Fruit fly (Drosophila melanogaster): ENCODE results near the gene Acyp.

Acyp gene

DNA sequence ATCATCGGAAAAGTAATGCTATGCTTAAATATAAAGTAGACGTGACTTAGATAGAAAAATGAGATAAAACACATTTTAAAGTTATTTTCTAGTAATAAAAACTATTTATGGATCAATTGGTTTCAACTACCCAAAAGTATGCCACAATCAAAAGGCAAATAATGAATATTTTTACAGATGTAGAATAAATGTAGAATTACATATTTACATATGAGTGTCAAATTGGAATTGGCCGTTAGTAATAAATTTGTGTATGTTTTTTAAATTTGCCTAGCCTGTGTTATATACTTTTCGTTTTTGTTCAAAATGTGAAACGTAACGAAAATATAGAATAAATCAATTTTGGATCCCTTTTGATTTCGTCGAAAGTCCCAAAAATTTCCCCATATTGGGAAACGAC, at the start of gene Acyp:
TSS of gene Acyp (plus strand) at position 301 of the 400 bp plus-strand sequence.
- no peak for TF ChIP-seq Pif1A (GFP tag; optimal IDR thresholded peaks at IDR 0.05)
- TF ChIP-seq CG8301 (tag; optimal IDR thresholded peaks at IDR 0.05): no peak
- TF ChIP-seq CG9948 (tag; optimal IDR thresholded peaks at IDR 0.05): no peak
- TF ChIP-seq fd96Ca (GFP tag; IDR thresholded peaks at IDR 0.05): no peak
- TF ChIP-seq Snoo (tag; optimal IDR thresholded peaks at IDR 0.05): no peak
- no peak for TF ChIP-seq CG14655 (GFP tag; optimal IDR thresholded peaks at IDR 0.05)
- no peak for TF ChIP-seq CG8159 (tag; optimal IDR thresholded peaks at IDR 0.05)
- no peak for TF ChIP-seq CG12605 (GFP tag; IDR thresholded peaks at IDR 0.05)
- TF ChIP-seq CG10348 (GFP tag; IDR thresholded peaks at IDR 0.05): no peak
- TF ChIP-seq CG15710 (tag; optimal IDR thresholded peaks at IDR 0.05): no peak
- no peak for TF ChIP-seq EcR (GFP tag; optimal IDR thresholded peaks at IDR 0.05)
- no peak for TF ChIP-seq CG17806 (tag; optimal IDR thresholded peaks at IDR 0.05)
- TF ChIP-seq Pif1B (GFP tag; optimal IDR thresholded peaks at IDR 0.05): no peak
- no peak for TF ChIP-seq CG13204 (GFP tag; optimal IDR thresholded peaks at IDR 0.05)
- TF ChIP-seq rn (GFP tag; IDR thresholded peaks at IDR 0.05): no peak
- no peak for TF ChIP-seq CG32121 (GFP tag; IDR thresholded peaks at IDR 0.05)
- TF ChIP-seq gl (tag; optimal IDR thresholded peaks at IDR 0.05): no peak

- TF ChIP-seq CG9948 (tag; optimal IDR thresholded peaks at IDR 0.05): no peak
- no peak for TF ChIP-seq CG8159 (tag; optimal IDR thresholded peaks at IDR 0.05)
- no peak for TF ChIP-seq CG8301 (tag; optimal IDR thresholded peaks at IDR 0.05)
- TF ChIP-seq fd96Ca (GFP tag; IDR thresholded peaks at IDR 0.05): no peak
- no peak for TF ChIP-seq CG34367 (tag; optimal IDR thresholded peaks at IDR 0.05)
- TF ChIP-seq CG17806 (tag; optimal IDR thresholded peaks at IDR 0.05): no peak
- TF ChIP-seq D1 (tag; optimal IDR thresholded peaks at IDR 0.05): no peak
- no peak for TF ChIP-seq rn (GFP tag; IDR thresholded peaks at IDR 0.05)
- TF ChIP-seq Pif1A (GFP tag; optimal IDR thresholded peaks at IDR 0.05): no peak
- no peak for TF ChIP-seq Snoo (tag; optimal IDR thresholded peaks at IDR 0.05)
- no peak for TF ChIP-seq Pif1B (GFP tag; optimal IDR thresholded peaks at IDR 0.05)
- TF ChIP-seq CG4496 (GFP tag; IDR thresholded peaks at IDR 0.05): no peak
- no peak for TF ChIP-seq CG15710 (tag; optimal IDR thresholded peaks at IDR 0.05)
- no peak for TF ChIP-seq gl (tag; optimal IDR thresholded peaks at IDR 0.05)
- TF ChIP-seq CG13204 (GFP tag; optimal IDR thresholded peaks at IDR 0.05): no peak
- no peak for TF ChIP-seq EcR (GFP tag; optimal IDR thresholded peaks at IDR 0.05)
- no peak for TF ChIP-seq CG10348 (GFP tag; IDR thresholded peaks at IDR 0.05)
- TF ChIP-seq CG12605 (GFP tag; IDR thresholded peaks at IDR 0.05): no peak
Measured at dm6 chr2L:13867653-13868052, 44.2 kb upstream of the Acyp start.

DNA sequence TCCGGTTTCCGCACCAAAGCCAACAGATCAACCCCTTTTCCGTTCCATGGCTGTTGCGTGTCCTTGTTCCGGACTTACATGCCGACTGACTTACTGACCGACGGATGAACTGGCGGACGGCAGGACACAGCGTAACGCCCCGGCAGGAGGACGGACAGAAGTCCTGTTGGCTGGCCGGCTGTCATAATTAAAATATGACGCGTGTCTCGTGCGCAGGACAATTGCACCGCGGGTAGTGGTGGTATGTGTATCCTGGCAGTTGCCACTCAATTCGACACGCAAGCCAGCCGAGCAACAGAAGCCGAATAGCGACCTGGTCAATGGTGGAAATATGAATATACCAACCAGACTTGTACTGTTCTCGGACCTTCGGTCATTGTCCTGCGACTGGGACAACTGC, 42.5 kb upstream of the Acyp start:
- TF ChIP-seq CG32121 (GFP tag; IDR thresholded peaks at IDR 0.05) (no peak), gl (tag; optimal IDR thresholded peaks at IDR 0.05) (no peak), CG13204 (GFP tag; optimal IDR thresholded peaks at IDR 0.05) (no peak), CG8301 (tag; optimal IDR thresholded peaks at IDR 0.05) (no peak)

DNA sequence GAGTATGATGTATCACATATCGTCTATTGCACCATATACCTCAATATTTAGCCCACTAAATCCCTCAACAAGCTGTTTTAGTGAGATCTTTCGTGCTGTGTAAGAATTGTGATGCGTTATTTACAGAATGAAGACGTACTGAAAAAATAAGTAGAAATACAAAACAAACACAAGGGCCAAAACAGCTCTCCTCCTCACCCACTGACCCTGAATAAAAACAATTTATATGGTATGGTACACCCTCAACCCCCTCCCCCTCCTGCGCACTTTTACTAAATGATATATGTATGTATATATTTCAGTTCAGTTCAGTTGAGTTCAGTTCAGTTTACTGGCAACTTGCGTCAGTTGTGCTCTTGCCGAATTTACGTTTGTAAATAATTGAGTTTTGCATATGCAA, 38.7 kb upstream of the Acyp start:
- TF ChIP-seq CG9948 (tag; optimal IDR thresholded peaks at IDR 0.05): no peak
- no peak for TF ChIP-seq CG13204 (GFP tag; optimal IDR thresholded peaks at IDR 0.05)
- TF ChIP-seq CG14655 (GFP tag; optimal IDR thresholded peaks at IDR 0.05): no peak
- no peak for TF ChIP-seq CG4496 (GFP tag; IDR thresholded peaks at IDR 0.05)
- TF ChIP-seq rn (GFP tag; IDR thresholded peaks at IDR 0.05): no peak
- TF ChIP-seq EcR (GFP tag; optimal IDR thresholded peaks at IDR 0.05): no peak
- no peak for TF ChIP-seq D1 (tag; optimal IDR thresholded peaks at IDR 0.05)
- no peak for TF ChIP-seq CG32121 (GFP tag; IDR thresholded peaks at IDR 0.05)
- no peak for TF ChIP-seq CG12605 (GFP tag; IDR thresholded peaks at IDR 0.05)

dm6 chr2L:13876698-13877097, 35.2 kb upstream of the Acyp start:
- TF ChIP-seq gl (tag; optimal IDR thresholded peaks at IDR 0.05) (no peak), CG10348 (GFP tag; IDR thresholded peaks at IDR 0.05) (no peak), CG13204 (GFP tag; optimal IDR thresholded peaks at IDR 0.05) (no peak), CG8301 (tag; optimal IDR thresholded peaks at IDR 0.05) (no peak), CG4496 (GFP tag; IDR thresholded peaks at IDR 0.05) (no peak), Pif1A (GFP tag; optimal IDR thresholded peaks at IDR 0.05) (no peak), D1 (tag; optimal IDR thresholded peaks at IDR 0.05) (no peak), Ets98B (GFP tag; IDR thresholded peaks at IDR 0.05) (no peak), CG17806 (tag; optimal IDR thresholded peaks at IDR 0.05) (no peak), CG9948 (tag; optimal IDR thresholded peaks at IDR 0.05) (no peak)

- TF ChIP-seq Snoo (tag; optimal IDR thresholded peaks at IDR 0.05) (no peak), CG14655 (GFP tag; optimal IDR thresholded peaks at IDR 0.05) (no peak), CG9948 (tag; optimal IDR thresholded peaks at IDR 0.05) (no peak), EcR (GFP tag; optimal IDR thresholded peaks at IDR 0.05) (no peak), CG34367 (tag; optimal IDR thresholded peaks at IDR 0.05) (no peak), CG15710 (tag; optimal IDR thresholded peaks at IDR 0.05) (no peak), fd96Ca (GFP tag; IDR thresholded peaks at IDR 0.05) (no peak), CG4496 (GFP tag; IDR thresholded peaks at IDR 0.05) (no peak), gl (tag; optimal IDR thresholded peaks at IDR 0.05) (no peak), CG8159 (tag; optimal IDR thresholded peaks at IDR 0.05) (no peak), Ets98B (GFP tag; IDR thresholded peaks at IDR 0.05) (no peak), Pif1A (GFP tag; optimal IDR thresholded peaks at IDR 0.05) (no peak), CG10348 (GFP tag; IDR thresholded peaks at IDR 0.05) (no peak), D1 (tag; optimal IDR thresholded peaks at IDR 0.05) (no peak), CG17806 (tag; optimal IDR thresholded peaks at IDR 0.05) (no peak), rn (GFP tag; IDR thresholded peaks at IDR 0.05) (no peak), CG13204 (GFP tag; optimal IDR thresholded peaks at IDR 0.05) (no peak), Pif1B (GFP tag; optimal IDR thresholded peaks at IDR 0.05) (no peak), CG8301 (tag; optimal IDR thresholded peaks at IDR 0.05) (no peak)
Measured at dm6 chr2L:13877934-13878580, 33.8 kb upstream of the Acyp start.
